Worm (Caenorhabditis elegans): ENCODE measurements around the gene ttr-40.

DNA sequence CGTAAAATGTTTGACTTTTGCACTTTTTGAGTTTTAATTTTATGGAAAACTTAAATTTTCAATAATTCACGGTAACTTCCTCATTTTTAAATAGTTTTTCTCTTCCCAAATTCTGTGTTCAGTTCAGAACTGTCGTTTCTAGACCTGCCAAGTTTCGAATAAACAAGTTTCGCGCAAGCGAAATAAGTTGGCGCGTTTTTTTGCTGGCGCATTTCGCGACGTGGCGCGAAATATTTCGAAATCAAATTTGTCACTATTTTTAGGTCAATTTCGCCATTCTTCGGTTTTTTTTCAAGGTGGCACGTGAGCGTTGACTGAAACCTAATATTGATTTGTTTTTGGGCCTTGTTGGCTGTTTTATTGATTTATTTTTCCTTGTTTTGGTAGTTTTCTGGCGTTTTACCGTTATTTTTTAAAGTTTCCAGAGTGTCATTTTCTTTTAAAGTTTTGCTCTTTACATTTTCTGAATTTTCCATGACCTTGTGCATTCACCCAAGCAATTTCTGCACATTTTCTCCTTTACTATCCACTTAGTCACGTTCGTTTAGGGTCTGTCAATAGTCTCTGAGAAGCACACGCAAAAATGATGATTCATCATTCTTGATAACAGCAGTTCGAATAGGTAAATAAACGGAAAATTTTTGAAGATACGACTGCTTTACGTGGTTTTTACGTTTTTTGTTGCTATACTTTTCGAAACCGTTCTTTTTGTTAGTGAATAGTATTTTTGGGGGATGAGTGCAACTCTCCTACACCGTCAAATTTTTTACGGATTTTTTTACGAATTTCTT is 27.5 kb upstream of the ttr-40 start:
- TF ChIP-seq W03F9.2 (tag; optimal IDR thresholded peaks at IDR 0.05): peak; percentile 54
- no peak for TF ChIP-seq him-1 (tag; optimal IDR thresholded peaks at IDR 0.05)
